Fruit fly (Drosophila melanogaster): ENCODE results near the gene CG33985.

dm6 chr3L:15529143-15529542, 2.5 kb upstream of the CG33985 start, which contains the start of gene obst-H:
- TF ChIP-seq usp (GFP tag; optimal IDR thresholded peaks at IDR 0.05) (no peak), rgr (GFP tag; optimal IDR thresholded peaks at IDR 0.05) (no peak)
